Worm (Caenorhabditis elegans) whole organism, L3 larva: Measurements from ENCODE around the gene srh-279.

Source experiments
- R02D3.7 ChIP-seq: fragments of 150-350 bp; optimal IDR thresholded peaks from 2 replicates; lab custom pipeline; 2014; ENCODE audit warnings: missing biosample characterization, missing genetic modification characterization
- aly-2 ChIP-seq: fragments of 150-350 bp; optimal IDR thresholded peaks from 2 replicates; lab custom pipeline; 2014; ENCODE audit warnings: missing biosample characterization, missing genetic modification characterization
- ama-1 ChIP-seq: fragments of 150-350 bp; optimal IDR thresholded peaks from 2 replicates; lab custom pipeline; 2018
- ceh-28 ChIP-seq: fragments of 150-350 bp; optimal IDR thresholded peaks from 2 replicates; lab custom pipeline; 2014; ENCODE audit warnings: missing biosample characterization, missing genetic modification reagents, missing genetic modification characterization
- ceh-9 ChIP-seq: sonication (generic microtip); optimal IDR thresholded peaks from 2 replicates; lab custom pipeline; 2018; ENCODE audit warnings: missing biosample characterization, missing genetic modification characterization
- daf-12 ChIP-seq: fragments of 150-350 bp; optimal IDR thresholded peaks from 2 replicates; lab custom pipeline; 2014; ENCODE audit warnings: missing biosample characterization, missing genetic modification reagents, missing genetic modification characterization
- egl-27 ChIP-seq: sonication (generic microtip); optimal IDR thresholded peaks from 4 replicates; lab custom pipeline; 2017; ENCODE audit warnings: missing biosample characterization, missing genetic modification reagents, missing genetic modification characterization
- egl-5 ChIP-seq: fragments of 150-350 bp; optimal IDR thresholded peaks from 2 replicates; lab custom pipeline; 2017; ENCODE audit warnings: missing biosample characterization, missing genetic modification reagents, missing genetic modification characterization, inconsistent platforms
- elt-1 ChIP-seq: fragments of 150-350 bp; optimal IDR thresholded peaks from 2 replicates; lab custom pipeline; 2014; ENCODE audit warnings: missing biosample characterization, missing genetic modification characterization
- elt-2 ChIP-seq: sonication (generic microtip); optimal IDR thresholded peaks from 2 replicates; lab custom pipeline; 2016; ENCODE audit warnings: missing genetic modification reagents, mild to moderate bottlenecking, missing genetic modification characterization, missing compliant biosample characterization
- elt-3 ChIP-seq, 3 experiments: fragments of 150-350 bp in 1 of 3; sonication (generic microtip) in 2 of 3; optimal IDR thresholded peaks; 2 replicates in 2 of 3; 4 replicates in 1 of 3; lab custom pipeline; 2014 to 2017; ENCODE audit warnings: missing biosample characterization in 3 of 3, missing genetic modification characterization in 3 of 3
- fos-1 ChIP-seq: fragments of 150-350 bp; optimal IDR thresholded peaks from 2 replicates; lab custom pipeline; 2014; ENCODE audit warnings: missing biosample characterization, missing genetic modification characterization
- lin-15B ChIP-seq: fragments of 150-350 bp; optimal IDR thresholded peaks from 2 replicates; lab custom pipeline; 2014; ENCODE audit warnings: missing biosample characterization, missing genetic modification characterization
- lin-39 ChIP-seq: fragments of 150-350 bp; optimal IDR thresholded peaks from 2 replicates; lab custom pipeline; 2018; ENCODE audit warnings: missing biosample characterization, missing genetic modification reagents, missing genetic modification characterization
- mml-1 ChIP-seq: fragments of 150-350 bp; sonication (generic microtip); optimal IDR thresholded peaks from 3 replicates; lab custom pipeline; 2014; ENCODE audit warnings: missing biosample characterization, missing genetic modification characterization
- nfya-1 ChIP-seq: sonication (generic microtip); optimal IDR thresholded peaks from 2 replicates; lab custom pipeline; 2017; ENCODE audit warnings: missing genetic modification characterization, mild to moderate bottlenecking, missing compliant biosample characterization, antibody characterized with exemption, moderate library complexity; ENCODE audit not compliant: insufficient read depth
- nhr-11 ChIP-seq: fragments of 150-350 bp; optimal IDR thresholded peaks from 2 replicates; lab custom pipeline; 2014; ENCODE audit warnings: missing biosample characterization, missing genetic modification characterization
- nhr-12 ChIP-seq: fragments of 150-350 bp; optimal IDR thresholded peaks from 2 replicates; lab custom pipeline; 2014; ENCODE audit warnings: missing biosample characterization, missing genetic modification characterization
- nhr-23 ChIP-seq: fragments of 150-350 bp; optimal IDR thresholded peaks from 2 replicates; lab custom pipeline; 2014; ENCODE audit warnings: missing biosample characterization, missing genetic modification reagents, missing genetic modification characterization
- nhr-237 ChIP-seq: fragments of 150-350 bp; optimal IDR thresholded peaks from 2 replicates; lab custom pipeline; 2014; ENCODE audit warnings: missing biosample characterization, missing genetic modification characterization
- nhr-25 ChIP-seq: sonication (generic microtip); optimal IDR thresholded peaks from 2 replicates; lab custom pipeline; 2017; ENCODE audit warnings: missing biosample characterization, missing genetic modification characterization
- nhr-28 ChIP-seq: fragments of 150-350 bp; optimal IDR thresholded peaks from 2 replicates; lab custom pipeline; 2014; ENCODE audit warnings: missing biosample characterization, missing genetic modification characterization
- nhr-43 ChIP-seq: sonication (generic microtip); optimal IDR thresholded peaks from 2 replicates; lab custom pipeline; 2016; ENCODE audit warnings: mild to moderate bottlenecking, missing genetic modification characterization, missing compliant biosample characterization; ENCODE audit not compliant: poor library complexity, severe bottlenecking
- nhr-67 ChIP-seq: fragments of 150-350 bp; optimal IDR thresholded peaks from 2 replicates; lab custom pipeline; 2014; ENCODE audit warnings: missing biosample characterization, missing genetic modification characterization
- nhr-76 ChIP-seq: fragments of 150-350 bp; sonication (generic microtip); optimal IDR thresholded peaks from 5 replicates; lab custom pipeline; 2014; ENCODE audit warnings: missing biosample characterization, missing genetic modification characterization
- nhr-77 ChIP-seq: fragments of 150-350 bp; optimal IDR thresholded peaks from 2 replicates; lab custom pipeline; 2014; ENCODE audit warnings: missing biosample characterization, missing genetic modification characterization
- pha-4 ChIP-seq: fragments of 150-350 bp; optimal IDR thresholded peaks from 2 replicates; lab custom pipeline; 2014; ENCODE audit warnings: missing biosample characterization, missing genetic modification reagents, missing genetic modification characterization
- pqm-1 ChIP-seq: fragments of 150-350 bp; optimal IDR thresholded peaks from 2 replicates; lab custom pipeline; 2017; ENCODE audit warnings: missing biosample characterization, missing genetic modification characterization, inconsistent platforms
- sea-2 ChIP-seq: fragments of 150-350 bp; sonication (generic microtip); optimal IDR thresholded peaks from 4 replicates; lab custom pipeline; 2014; ENCODE audit warnings: missing biosample characterization, missing genetic modification reagents, missing genetic modification characterization
- tbx-2 ChIP-seq: sonication (generic microtip); optimal IDR thresholded peaks from 2 replicates; lab custom pipeline; 2016; ENCODE audit warnings: mild to moderate bottlenecking, missing genetic modification characterization, missing compliant biosample characterization
- unc-39 ChIP-seq: sonication (generic microtip); optimal IDR thresholded peaks from 4 replicates; lab custom pipeline; 2017; ENCODE audit warnings: missing biosample characterization, missing genetic modification characterization
- zag-1 ChIP-seq: fragments of 150-350 bp; optimal IDR thresholded peaks from 2 replicates; lab custom pipeline; 2014; ENCODE audit warnings: missing biosample characterization, missing genetic modification characterization

Gene srh-279

DNA sequence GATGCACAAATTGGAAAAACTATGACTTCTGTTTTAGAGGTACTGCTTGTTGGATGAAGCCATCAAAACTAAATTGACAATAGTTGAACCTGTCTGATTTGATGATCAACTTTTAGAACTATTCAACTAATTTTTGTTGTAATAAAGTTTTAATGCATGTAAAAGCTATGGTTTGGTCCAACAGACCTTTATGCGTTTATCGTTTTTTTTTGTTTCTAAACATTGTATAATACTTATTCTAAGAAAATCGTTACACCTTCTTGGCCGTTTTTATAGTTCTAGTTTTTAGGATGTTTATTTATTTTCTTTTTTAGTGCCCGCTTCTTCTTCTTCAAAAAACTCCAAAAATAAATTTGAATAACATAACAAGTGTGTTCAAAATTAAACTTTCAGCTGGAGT, 28.5 kb upstream of the srh-279 start, which contains the start of gene F10A3.12:
Gene F10A3.12 (plus strand): TSS at position 301 of the 400 bp plus-strand sequence.
- no peak for TF ChIP-seq ceh-28 (tag; lab: Kevin White, UChicago)

ce11 chrV:16165936-16166335, 26.3 kb upstream of the srh-279 start, which contains the start of gene str-108:
Gene str-108 (plus strand): TSS chrV:16166236.
- TF ChIP-seq egl-27 (tag; lab: Kevin White, UChicago) (no peak), zag-1 (tag; lab: Kevin White, UChicago) (no peak), lin-39 (tag; lab: Kevin White, UChicago) (no peak), mml-1 (tag; lab: Kevin White, UChicago) (no peak), nfya-1 (tag; lab: Kevin White, UChicago) (no peak)
- TF ChIP-seq, all 47 proteins: peak for 0

DNA sequence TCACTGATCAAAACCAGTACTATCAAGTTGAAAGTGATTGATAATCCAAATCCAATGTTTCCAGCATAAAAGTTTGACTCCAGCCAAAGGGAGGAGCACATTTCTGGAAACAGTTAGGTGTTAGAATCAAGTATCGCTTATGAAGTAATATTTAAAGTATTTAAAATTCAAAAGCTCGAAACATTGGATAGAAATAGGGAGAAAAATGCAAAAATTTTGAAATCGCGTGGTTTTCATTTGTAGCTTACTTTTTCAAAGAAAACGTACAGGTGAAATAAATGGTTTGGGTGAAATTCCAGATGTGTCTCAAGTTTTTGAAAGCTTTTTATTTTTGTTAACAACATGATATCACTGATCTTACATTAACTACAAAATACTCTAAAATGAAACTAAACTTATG, 23.2 kb upstream of the srh-279 start, which contains the start of gene str-111:
Gene str-111 (minus strand): TSS at position 101 of the 400 bp plus-strand sequence.
- TF ChIP-seq sea-2 (GFP tag; lab: Kevin White, UChicago) (no peak), ceh-9 (no peak), nhr-43 (tag; lab: Kevin White, UChicago) (no peak), fos-1 (tag; lab: Kevin White, UChicago) (no peak), daf-12 (no peak), nhr-25 (tag; lab: Kevin White, UChicago) (no peak), pqm-1 (tag; lab: Kevin White, UChicago) (no peak), nhr-76 (no peak), unc-39 (tag; lab: Kevin White, UChicago) (no peak)

- TF ChIP-seq nhr-12 (tag; lab: Kevin White, UChicago) (no peak), nhr-11 (tag; lab: Kevin White, UChicago) (no peak), unc-39 (tag; lab: Kevin White, UChicago) (no peak), egl-27 (tag; lab: Kevin White, UChicago) (no peak), zag-1 (tag; lab: Kevin White, UChicago) (no peak), nhr-23 (tag; lab: Kevin White, UChicago) (no peak), elt-1 (tag; lab: Kevin White, UChicago) (no peak), nhr-76 (no peak), egl-5 (no peak), nhr-77 (tag; lab: Kevin White, UChicago) (no peak), R02D3.7 (tag; lab: Kevin White, UChicago) (no peak), elt-3 (tag; optimal IDR thresholded peaks at IDR 0.05; lab: Kevin White, UChicago) (no peak)
These were observed 20.5 kb upstream of the srh-279 start, which contains the start of gene K05D4.9 for ce11 chrV:16171721-16172120. Gene K05D4.9 (minus strand): TSS chrV:16171821.

DNA sequence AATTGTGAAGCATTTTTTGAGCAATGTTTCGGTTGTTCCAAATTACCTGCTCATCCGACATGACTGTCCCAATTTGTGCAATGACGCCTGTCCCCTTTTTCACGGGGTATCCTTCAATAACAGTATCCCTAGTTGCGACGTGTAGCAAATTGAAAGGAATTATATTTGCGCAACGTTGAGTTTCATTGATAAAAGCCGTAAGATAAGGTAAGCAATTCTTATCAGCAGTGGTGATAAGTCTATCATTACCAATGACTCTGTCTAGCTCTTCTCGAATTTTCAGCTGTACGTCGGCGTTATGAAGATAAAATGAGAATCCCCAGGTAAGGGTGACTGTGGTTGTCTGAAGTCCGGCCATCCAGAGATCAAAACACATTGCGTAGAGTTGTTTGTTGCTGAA, 18.1 kb upstream of the srh-279 start:
- TF ChIP-seq lin-15B (tag; lab: Kevin White, UChicago): no peak
- peak; percentile 23 for TF ChIP-seq elt-2 (tag; lab: Kevin White, UChicago)

ce11 chrV:16175227-16175626, 17.0 kb upstream of the srh-279 start:
- TF ChIP-seq pqm-1 (tag; lab: Kevin White, UChicago): peak; percentile 35
- no peak for TF ChIP-seq tbx-2
- TF ChIP-seq mml-1 (tag; lab: Kevin White, UChicago): no peak
- no peak for TF ChIP-seq nfya-1 (tag; lab: Kevin White, UChicago)
- no peak for TF ChIP-seq nhr-237 (tag; lab: Kevin White, UChicago)
- peak; percentile 60 for TF ChIP-seq elt-2 (tag; lab: Kevin White, UChicago)
- TF ChIP-seq pha-4: no peak
- no peak for TF ChIP-seq lin-39 (tag; lab: Kevin White, UChicago)
- TF ChIP-seq nhr-67 (tag; lab: Kevin White, UChicago): no peak
- TF ChIP-seq nhr-28 (tag; lab: Kevin White, UChicago): no peak
- TF ChIP-seq R02D3.7 (tag; lab: Kevin White, UChicago): no peak
- no peak for TF ChIP-seq ceh-9
- no peak for TF ChIP-seq ama-1 (lab: Kevin White, UChicago)
- TF ChIP-seq aly-2: no peak
- TF ChIP-seq nhr-77 (tag; lab: Kevin White, UChicago): no peak
- no peak for TF ChIP-seq ceh-28 (tag; lab: Kevin White, UChicago)
- TF ChIP-seq, all 47 proteins: peak for 2
